Worm (Caenorhabditis elegans) whole organism, late embryonic: ENCODE measurements around the gene ced-9.

ENCODE experiments used
- ama-1 ChIP-seq: fragments of 150-350 bp; optimal IDR thresholded peaks from 2 replicates; lab custom pipeline; 2014
- ceh-48 ChIP-seq: sonication (generic microtip); optimal IDR thresholded peaks from 2 replicates; lab custom pipeline; 2016; ENCODE audit warnings: missing genetic modification characterization, inconsistent platforms, missing compliant biosample characterization
- pha-4 ChIP-seq: fragments of 150-350 bp; optimal IDR thresholded peaks from 2 replicates; lab custom pipeline; 2018; ENCODE audit warnings: missing biosample characterization, missing genetic modification reagents, missing genetic modification characterization
- sox-4 ChIP-seq: sonication (generic microtip); optimal IDR thresholded peaks from 2 replicates; lab custom pipeline; 2017; ENCODE audit warnings: mild to moderate bottlenecking, missing genetic modification characterization, inconsistent platforms, missing compliant biosample characterization
- tbx-2 ChIP-seq: sonication (generic microtip); optimal IDR thresholded peaks from 2 replicates; lab custom pipeline; 2016; ENCODE audit warnings: missing genetic modification characterization, missing compliant biosample characterization

ce11 chrIII:10373845-10374244 lies 38.9 kb downstream of the ced-9 start:
- TF ChIP-seq sox-4 (tag; lab: Kevin White, UChicago) (no peak), ceh-48 (tag; lab: Kevin White, UChicago) (no peak), pha-4 (tag; lab: Kevin White, UChicago) (no peak), ama-1 (no peak), tbx-2 (tag; lab: Kevin White, UChicago) (no peak)
